Fruit fly (Drosophila melanogaster) whole organism, embryonic: Measurements from ENCODE around the gene PAN3.
A peak's percentile ranks its signal among the peaks of the same experiment; 100 is the strongest.

Experiments used
- BtbVII ChIP-seq: fragments of 200-800 bp; sonication (Bioruptor generic); optimal IDR thresholded peaks from 3 replicates; lab custom pipeline; 2017; ENCODE audit warnings: missing biosample characterization, mild to moderate bottlenecking, missing genetic modification characterization
- CG10654 ChIP-seq: fragments of 200-800 bp; sonication (Bioruptor generic); optimal IDR thresholded peaks from 2 replicates; lab custom pipeline; 2016; ENCODE audit warnings: missing biosample characterization, missing genetic modification characterization
- CG11695 ChIP-seq: fragments of 200-800 bp; sonication (Bioruptor generic); IDR thresholded peaks from 3 replicates; pipeline ENCODE4 v1.3.6; 2022; ENCODE audit warnings: missing biosample characterization, missing genetic modification characterization
- CG12236 ChIP-seq: fragments of 200-800 bp; sonication (Bioruptor generic); optimal IDR thresholded peaks from 2 replicates; lab custom pipeline; 2016; ENCODE audit warnings: missing biosample characterization, missing genetic modification characterization
- CG13624 ChIP-seq: fragments of 200-800 bp; sonication (Bioruptor generic); optimal IDR thresholded peaks from 2 replicates; lab custom pipeline; 2016; ENCODE audit warnings: missing biosample characterization, missing genetic modification characterization
- CG14965 ChIP-seq: fragments of 200-800 bp; sonication (Bioruptor generic); optimal IDR thresholded peaks from 2 replicates; lab custom pipeline; 2016; ENCODE audit warnings: missing biosample characterization, missing genetic modification characterization, borderline replicate concordance
- CG15011 ChIP-seq: fragments of 200-800 bp; sonication (Bioruptor generic); optimal IDR thresholded peaks from 3 replicates; lab custom pipeline; 2018; ENCODE audit warnings: missing biosample characterization, mild to moderate bottlenecking, missing genetic modification characterization
- CG17328 ChIP-seq: fragments of 200-800 bp; sonication (Bioruptor generic); IDR thresholded peaks from 2 replicates; pipeline ENCODE4 v1.3.6; 2022; ENCODE audit warnings: missing biosample characterization, missing genetic modification characterization
- CG17359 ChIP-seq: fragments of 200-800 bp; sonication (Bioruptor generic); optimal IDR thresholded peaks from 3 replicates; lab custom pipeline; 2018; ENCODE audit warnings: missing biosample characterization, mild to moderate bottlenecking, missing genetic modification characterization, moderate library complexity
- CG18011 ChIP-seq: fragments of 200-800 bp; sonication (Bioruptor generic); optimal IDR thresholded peaks from 2 replicates; lab custom pipeline; 2017; ENCODE audit warnings: missing biosample characterization, missing genetic modification characterization, mild to moderate bottlenecking, moderate library complexity, missing genotype
- CG32532 ChIP-seq: fragments of 200-800 bp; sonication (Bioruptor generic); IDR thresholded peaks from 2 replicates; pipeline ENCODE4 v1.3.6; 2022; ENCODE audit warnings: missing biosample characterization, missing genetic modification characterization
- CG3847 ChIP-seq: fragments of 200-800 bp; sonication (Bioruptor generic); IDR thresholded peaks from 2 replicates; pipeline ENCODE4 v1.3.6; 2022; ENCODE audit warnings: missing biosample characterization, missing genetic modification characterization
- CG4404 ChIP-seq: fragments of 200-800 bp; sonication (Bioruptor generic); IDR thresholded peaks from 2 replicates; pipeline ENCODE4 v1.3.6; 2022; ENCODE audit warnings: missing biosample characterization, missing genetic modification characterization
- CG6254 ChIP-seq: fragments of 200-800 bp; sonication (Bioruptor generic); optimal IDR thresholded peaks from 3 replicates; lab custom pipeline; 2017; ENCODE audit warnings: mild to moderate bottlenecking, missing biosample characterization, missing genetic modification reagents, missing genetic modification characterization
- CG6689 ChIP-seq: fragments of 200-800 bp; sonication (Bioruptor generic); IDR thresholded peaks from 2 replicates; pipeline ENCODE4 v1.3.6; 2022; ENCODE audit warnings: missing biosample characterization, missing genetic modification characterization
- CG9876 ChIP-seq: fragments of 200-800 bp; sonication (Bioruptor generic); optimal IDR thresholded peaks from 2 replicates; lab custom pipeline; 2016; ENCODE audit warnings: missing biosample characterization, missing genetic modification characterization
- D ChIP-seq, 2 experiments: fragments of 200-800 bp in 1 of 2; fragments of >200 bp in 1 of 2; sonication (Bioruptor generic) in 1 of 2; optimal IDR thresholded peaks; 2 replicates in 1 of 2; 3 replicates in 1 of 2; lab custom pipeline; 2017; ENCODE audit warnings: mild to moderate bottlenecking in 1 of 2, missing biosample characterization in 1 of 2, missing genetic modification characterization in 1 of 2, missing genetic modification reagents in 1 of 2
- Dad ChIP-seq: fragments of 200-800 bp; sonication (Bioruptor generic); optimal IDR thresholded peaks from 3 replicates; lab custom pipeline; 2016; ENCODE audit warnings: missing biosample characterization, missing genetic modification characterization
- Doc3 ChIP-seq: fragments of 200-800 bp; sonication (Bioruptor generic); IDR thresholded peaks from 3 replicates; pipeline ENCODE4 v1.3.6; 2022; ENCODE audit warnings: missing biosample characterization, missing genetic modification characterization; ENCODE audit not compliant: partially characterized antibody
- ERR ChIP-seq: fragments of 200-800 bp; sonication (Bioruptor generic); optimal IDR thresholded peaks from 2 replicates; lab custom pipeline; 2016; ENCODE audit warnings: missing biosample characterization, missing genetic modification characterization
- HLH4C ChIP-seq: fragments of 200-800 bp; sonication (Bioruptor generic); IDR thresholded peaks from 3 replicates; pipeline ENCODE4 v1.3.6; 2022; ENCODE audit warnings: missing biosample characterization, missing genetic modification characterization; ENCODE audit not compliant: partially characterized antibody
- Hand ChIP-seq: fragments of 200-800 bp; sonication (Bioruptor generic); optimal IDR thresholded peaks from 2 replicates; lab custom pipeline; 2017; ENCODE audit warnings: mild to moderate bottlenecking, missing biosample characterization, missing genetic modification reagents, missing genetic modification characterization
- MBD-R2 ChIP-seq: fragments of 200-800 bp; sonication (Bioruptor generic); IDR thresholded peaks from 2 replicates; pipeline ENCODE4 v1.3.6; 2022; ENCODE audit warnings: missing biosample characterization, missing genetic modification characterization
- Myb ChIP-seq: fragments of 200-800 bp; sonication (Bioruptor generic); optimal IDR thresholded peaks from 2 replicates; lab custom pipeline; 2016; ENCODE audit warnings: missing biosample characterization, missing genetic modification characterization
- NC2α ChIP-seq: fragments of 200-800 bp; sonication (Bioruptor generic); optimal IDR thresholded peaks from 2 replicates; lab custom pipeline; 2016; ENCODE audit warnings: missing biosample characterization, missing genetic modification characterization
- NfI ChIP-seq: fragments of 200-800 bp; sonication (Bioruptor generic); optimal IDR thresholded peaks from 3 replicates; lab custom pipeline; 2018; ENCODE audit warnings: missing biosample characterization, mild to moderate bottlenecking, missing genetic modification characterization, moderate library complexity
- Side ChIP-seq: fragments of 200-800 bp; sonication (Bioruptor generic); optimal IDR thresholded peaks from 2 replicates; lab custom pipeline; 2016; ENCODE audit warnings: missing biosample characterization, missing genetic modification characterization
- Sox102F ChIP-seq: fragments of 200-800 bp; sonication (Bioruptor generic); optimal IDR thresholded peaks from 2 replicates; lab custom pipeline; 2018; ENCODE audit warnings: missing biosample characterization, mild to moderate bottlenecking, missing genetic modification characterization, moderate library complexity
- Sry-β ChIP-seq: fragments of 200-800 bp; sonication (Bioruptor generic); optimal IDR thresholded peaks from 2 replicates; lab custom pipeline; 2018; ENCODE audit warnings: missing biosample characterization, mild to moderate bottlenecking, missing genetic modification characterization, moderate library complexity
- aop ChIP-seq: fragments of 200-800 bp; sonication (Bioruptor generic); IDR thresholded peaks from 2 replicates; pipeline ENCODE4 v1.3.6; 2022; ENCODE audit warnings: missing biosample characterization, missing genetic modification characterization
- bigmax ChIP-seq: fragments of 200-800 bp; sonication (Bioruptor generic); optimal IDR thresholded peaks from 2 replicates; lab custom pipeline; 2018; ENCODE audit warnings: missing biosample characterization, mild to moderate bottlenecking, missing genetic modification characterization
- corto ChIP-seq: fragments of 200-800 bp; sonication (Bioruptor generic); optimal IDR thresholded peaks from 2 replicates; lab custom pipeline; 2016; ENCODE audit warnings: missing biosample characterization, mild to moderate bottlenecking, missing genetic modification characterization, moderate library complexity
- dati ChIP-seq: fragments of 200-800 bp; sonication (Bioruptor generic); IDR thresholded peaks from 2 replicates; pipeline ENCODE4 v1.3.6; 2022; ENCODE audit warnings: missing biosample characterization, missing genetic modification characterization
- dimm ChIP-seq: fragments of 200-800 bp; sonication (Bioruptor generic); IDR thresholded peaks from 2 replicates; pipeline ENCODE4 v1.3.6; 2022; ENCODE audit warnings: missing biosample characterization, missing genetic modification characterization
- disco-r ChIP-seq: fragments of 200-800 bp; sonication (Bioruptor generic); optimal IDR thresholded peaks from 2 replicates; lab custom pipeline; 2016; ENCODE audit warnings: missing biosample characterization, missing genetic modification characterization
- esg ChIP-seq: fragments of 200-800 bp; sonication (Bioruptor generic); conservative IDR thresholded peaks from 2 replicates; pipeline ENCODE4 v1.3.6; 2022; ENCODE audit warnings: missing biosample characterization, missing genetic modification characterization
- exex ChIP-seq: fragments of 200-800 bp; sonication (Bioruptor generic); optimal IDR thresholded peaks from 4 replicates; lab custom pipeline; 2018; ENCODE audit warnings: missing biosample characterization, mild to moderate bottlenecking, missing genetic modification characterization, moderate library complexity
- fd3F ChIP-seq: fragments of 200-800 bp; sonication (Bioruptor generic); optimal IDR thresholded peaks from 2 replicates; lab custom pipeline; 2018; ENCODE audit warnings: missing biosample characterization, mild to moderate bottlenecking, missing genetic modification characterization, moderate library complexity
- gsb ChIP-seq: fragments of 200-800 bp; sonication (Bioruptor generic); IDR thresholded peaks from 2 replicates; pipeline ENCODE4 v1.3.6; 2022; ENCODE audit warnings: missing biosample characterization, missing genetic modification characterization
- nerfin-1 ChIP-seq: fragments of 200-800 bp; sonication (Bioruptor generic); optimal IDR thresholded peaks from 3 replicates; lab custom pipeline; 2019; ENCODE audit warnings: missing biosample characterization, mild to moderate bottlenecking, missing genetic modification characterization, moderate library complexity
- peb ChIP-seq: fragments of 200-800 bp; sonication (Bioruptor generic); IDR thresholded peaks from 2 replicates; pipeline ENCODE4 v1.3.6; 2022; ENCODE audit warnings: missing biosample characterization, missing genetic modification characterization
- pzg ChIP-seq: fragments of 200-800 bp; sonication (Bioruptor generic); optimal IDR thresholded peaks from 3 replicates; lab custom pipeline; 2018; ENCODE audit warnings: missing biosample characterization, mild to moderate bottlenecking, missing genetic modification characterization, moderate library complexity
- run ChIP-seq: fragments of 200-800 bp; sonication (Bioruptor generic); optimal IDR thresholded peaks from 3 replicates; lab custom pipeline; 2018; ENCODE audit warnings: missing biosample characterization, mild to moderate bottlenecking, missing genetic modification characterization
- scrt ChIP-seq: fragments of 200-800 bp; sonication (Bioruptor generic); optimal IDR thresholded peaks from 2 replicates; lab custom pipeline; 2018; ENCODE audit warnings: missing biosample characterization, mild to moderate bottlenecking, missing genetic modification characterization, moderate library complexity
- sd ChIP-seq: fragments of 200-800 bp; sonication (Bioruptor generic); optimal IDR thresholded peaks from 3 replicates; lab custom pipeline; 2018; ENCODE audit warnings: missing biosample characterization, mild to moderate bottlenecking, missing genetic modification characterization, moderate library complexity
- sens-2 ChIP-seq: fragments of 200-800 bp; sonication (Bioruptor generic); IDR thresholded peaks from 2 replicates; pipeline ENCODE4 v1.3.6; 2022; ENCODE audit warnings: missing biosample characterization, missing genetic modification characterization
- sob ChIP-seq: fragments of 200-800 bp; sonication (Bioruptor generic); IDR thresholded peaks from 2 replicates; pipeline ENCODE4 v1.3.6; 2022; ENCODE audit warnings: missing biosample characterization, missing genetic modification characterization
- z ChIP-seq: fragments of 200-800 bp; sonication (Bioruptor generic); IDR thresholded peaks from 3 replicates; pipeline ENCODE4 v1.3.6; 2022; ENCODE audit warnings: missing biosample characterization, missing genetic modification characterization

Gene PAN3

dm6 chr3L:3090581-3091345 lies 19.8 kb downstream of the PAN3 start (continued):
- TF ChIP-seq Doc3 (GFP tag; lab: Robert Waterston, UW) (no peak), ERR (GFP tag; lab: Kevin White, UChicago) (peak; percentile 30), CG14965 (GFP tag; lab: Kevin White, UChicago) (no peak), bigmax (no peak), sd (tag; lab: Kevin White, UChicago) (no peak), NC2α (GFP tag; lab: Kevin White, UChicago) (peak; percentile 8), BtbVII (GFP tag; lab: Kevin White, UChicago) (peak; percentile 4), CG18011 (GFP tag; lab: Kevin White, UChicago) (no peak), nerfin-1 (peak; percentile 31), disco-r (no peak), aop (GFP tag; lab: Robert Waterston, UW) (no peak), dimm (GFP tag; lab: Robert Waterston, UW) (no peak), corto (no peak), HLH4C (GFP tag; lab: Robert Waterston, UW) (peak; percentile 34; the same call in 1 of the 3 replicates), sob (GFP tag; lab: Robert Waterston, UW) (peak; percentile 77), exex (tag; lab: Kevin White, UChicago) (peak; percentile 53), MBD-R2 (GFP tag; lab: Robert Waterston, UW) (no peak; the same call in 1 of the 2 replicates), CG4404 (GFP tag; lab: Robert Waterston, UW) (no peak), CG13624 (GFP tag; lab: Kevin White, UChicago) (peak; percentile 61), peb (GFP tag; lab: Robert Waterston, UW) (0 out of 2 replicates have a peak, but pooled peaks have one; percentile 9), Myb (no peak), CG9876 (GFP tag; lab: Kevin White, UChicago) (peak; percentile 9), D (optimal IDR thresholded peaks at IDR 0.05; lab: Kevin White, UChicago) (no peak), D (GFP tag; optimal IDR thresholded peaks at IDR 0.05; lab: Kevin White, UChicago) (no peak), Sry-β (GFP tag; lab: Kevin White, UChicago) (no peak), fd3F (GFP tag; lab: Kevin White, UChicago) (no peak), CG32532 (peak; percentile 51; the same call in 1 of the 2 replicates), CG6254 (GFP tag; lab: Kevin White, UChicago) (peak; percentile 19), pzg (GFP tag; lab: Kevin White, UChicago) (peak; percentile 6), CG10654 (GFP tag; lab: Kevin White, UChicago) (no peak), NfI (GFP tag; lab: Kevin White, UChicago) (no peak), CG15011 (peak; percentile 22), CG11695 (GFP tag; lab: Robert Waterston, UW) (no peak), Side (GFP tag; lab: Kevin White, UChicago) (peak; percentile 14), CG17359 (tag; lab: Kevin White, UChicago) (peak; percentile 79), gsb (GFP tag; lab: Robert Waterston, UW) (no peak), Dad (GFP tag; lab: Kevin White, UChicago) (peak; percentile 32), dati (GFP tag; lab: Robert Waterston, UW) (no peak), CG6689 (no peak), CG12236 (GFP tag; lab: Kevin White, UChicago) (no peak), scrt (GFP tag; lab: Kevin White, UChicago) (peak; percentile 76), sens-2 (GFP tag; lab: Robert Waterston, UW) (peak; percentile 30; the same call in 1 of the 2 replicates), Hand (GFP tag; lab: Kevin White, UChicago) (no peak), CG17328 (GFP tag; lab: Robert Waterston, UW) (peak; percentile 43; the same call in 1 of the 2 replicates), Sox102F (GFP tag; lab: Kevin White, UChicago) (no peak), esg (no peak), run (tag; lab: Kevin White, UChicago) (no peak), CG3847 (GFP tag; lab: Robert Waterston, UW) (peak; percentile 47), z (0 out of 3 replicates have a peak, but pooled peaks have one; percentile 44)
